Worm (Caenorhabditis elegans): ENCODE results near the gene F54D12.2.

ce11 chrII:1360257-1360656 is 38.2 kb upstream of the F54D12.2 start:
- no peak for TF ChIP-seq scrt-1 (GFP tag; IDR thresholded peaks at IDR 0.05)
- TF ChIP-seq pes-1 (GFP tag; IDR thresholded peaks at IDR 0.05): no peak
- no peak for TF ChIP-seq ets-7 (tag; optimal IDR thresholded peaks at IDR 0.05)
- no peak for TF ChIP-seq ceh-13 (GFP tag; optimal IDR thresholded peaks at IDR 0.05)
